Fruit fly (Drosophila melanogaster): ENCODE measurements around the gene eIF5B.

Gene eIF5B

dm6 chr3L:3492116-3492747 lies 31.5 kb upstream of the eIF5B start (continued):
- TF ChIP-seq bigmax (GFP tag; optimal IDR thresholded peaks at IDR 0.05) (no peak), CG18599 (GFP tag; optimal IDR thresholded peaks at IDR 0.05) (peak; percentile 66), CG18619 (GFP tag; optimal IDR thresholded peaks at IDR 0.05) (peak; percentile 20), gro (GFP tag; optimal IDR thresholded peaks at IDR 0.05) (peak; percentile 2), chm (GFP tag; IDR thresholded peaks at IDR 0.05) (no peak), CG7987 (GFP tag; optimal IDR thresholded peaks at IDR 0.05) (no peak), dpn (GFP tag; optimal IDR thresholded peaks at IDR 0.05) (peak; percentile 9 to 39), CG8924 (tag; optimal IDR thresholded peaks at IDR 0.05) (peak; percentile 24), org-1 (GFP tag; optimal IDR thresholded peaks at IDR 0.05) (peak; percentile 1), Xbp1 (GFP tag; optimal IDR thresholded peaks at IDR 0.05) (peak; percentile 2), Doc2 (GFP tag; IDR thresholded peaks at IDR 0.05) (no peak), Drgx (GFP tag; IDR thresholded peaks at IDR 0.05) (0 out of 2 replicates have a peak, but pooled peaks have one; percentile 10), br (optimal IDR thresholded peaks at IDR 0.05) (no peak), CG32532 (GFP tag; IDR thresholded peaks at IDR 0.05) (no peak; the same call in 1 of the 2 replicates), CG6854 (GFP tag; optimal IDR thresholded peaks at IDR 0.05) (peak; percentile 30), sens (GFP tag) (peak; percentile 59), slbo (GFP tag; IDR thresholded peaks at IDR 0.05) (peak; percentile 54), sna (GFP tag; IDR thresholded peaks at IDR 0.05; ENCODE audit: partially characterized antibody) (no peak), Rfx (GFP tag; IDR thresholded peaks at IDR 0.05) (0 out of 2 replicates have a peak, but pooled peaks have one; percentile 27), CG2116 (GFP tag; optimal IDR thresholded peaks at IDR 0.05) (no peak), CG10209 (GFP tag; optimal IDR thresholded peaks at IDR 0.05) (peak; percentile 25), CG3847 (GFP tag; IDR thresholded peaks at IDR 0.05) (0 out of 2 replicates have a peak, but pooled peaks have one; percentile 17), esg (GFP tag; conservative IDR thresholded peaks at IDR 0.05) (0 out of 2 replicates have a peak, but pooled peaks have one; percentile 20), Atf6 (GFP tag; IDR thresholded peaks at IDR 0.05) (0 out of 2 replicates have a peak, but pooled peaks have one; percentile 24), CG13775 (GFP tag; optimal IDR thresholded peaks at IDR 0.05) (no peak), CG13424 (tag; optimal IDR thresholded peaks at IDR 0.05) (peak; percentile 27), CoRest (tag; optimal IDR thresholded peaks at IDR 0.05) (peak; percentile 22), emc (GFP tag; optimal IDR thresholded peaks at IDR 0.05) (no peak), CG7839 (tag; optimal IDR thresholded peaks at IDR 0.05) (peak; percentile 50)

- no peak for TF ChIP-seq slou (GFP tag; optimal IDR thresholded peaks at IDR 0.05)
- no peak for TF ChIP-seq Asciz (GFP tag; optimal IDR thresholded peaks at IDR 0.05)
- TF ChIP-seq Oaz (GFP tag; IDR thresholded peaks at IDR 0.05) = no peak
- no peak for TF ChIP-seq CG9932 (GFP tag; IDR thresholded peaks at IDR 0.05)
- TF ChIP-seq Ets97D (GFP tag; optimal IDR thresholded peaks at IDR 0.05) = no peak
- TF ChIP-seq Mes4 (GFP tag; optimal IDR thresholded peaks at IDR 0.05) = no peak
- TF ChIP-seq Elba2 (GFP tag; optimal IDR thresholded peaks at IDR 0.05) = no peak
- no peak for TF ChIP-seq CG3995 (GFP tag; optimal IDR thresholded peaks at IDR 0.05)
- no peak for TF ChIP-seq twi (tag; optimal IDR thresholded peaks at IDR 0.05)
- no peak for TF ChIP-seq CTCF (GFP tag; optimal IDR thresholded peaks at IDR 0.05)
- no peak for TF ChIP-seq hkb (optimal IDR thresholded peaks at IDR 0.05)
- TF ChIP-seq hkb (GFP tag; IDR thresholded peaks at IDR 0.05) = 0 out of 2 replicates have a peak, but pooled peaks have one; percentile 14
- no peak for TF ChIP-seq vnd (GFP tag; IDR thresholded peaks at IDR 0.05; ENCODE audit: partially characterized antibody)
- TF ChIP-seq Ssrp (tag; optimal IDR thresholded peaks at IDR 0.05) = peak; percentile 30
- no peak for TF ChIP-seq Dad (GFP tag; optimal IDR thresholded peaks at IDR 0.05)
- TF ChIP-seq CG17359 (tag; optimal IDR thresholded peaks at IDR 0.05) = peak; percentile 32
- no peak for TF ChIP-seq sens-2 (GFP tag; IDR thresholded peaks at IDR 0.05)
- peak; percentile 52 for TF ChIP-seq PHDP (tag; optimal IDR thresholded peaks at IDR 0.05)
- no peak for TF ChIP-seq Hmx (GFP tag; optimal IDR thresholded peaks at IDR 0.05)
- TF ChIP-seq Blimp-1 (GFP tag; optimal IDR thresholded peaks at IDR 0.05) = peak; percentile 49
- no peak for TF ChIP-seq CG14014 (GFP tag; IDR thresholded peaks at IDR 0.05)
- no peak for TF ChIP-seq ham (GFP tag; IDR thresholded peaks at IDR 0.05)
These were observed 24.4 kb upstream of the eIF5B start for dm6 chr3L:3485088-3485710.
